Worm (Caenorhabditis elegans) whole organism, L4/young adult: ENCODE measurements around the gene F40F8.3.

Experiments used
- W03F9.2 ChIP-seq: fragments of 150-350 bp; optimal IDR thresholded peaks from 2 replicates; lab custom pipeline; 2014; ENCODE audit warnings: missing biosample characterization, missing genetic modification characterization
- dao-5 ChIP-seq: sonication (generic microtip); optimal IDR thresholded peaks from 2 replicates; lab custom pipeline; 2016; ENCODE audit warnings: missing genotype, missing genetic modification characterization, moderate library complexity, missing compliant biosample characterization
- him-1 ChIP-seq: sonication (generic microtip); optimal IDR thresholded peaks from 2 replicates; lab custom pipeline; 2016; ENCODE audit warnings: missing genotype, missing genetic modification reagents, missing genetic modification characterization, missing compliant biosample characterization

- TF ChIP-seq dao-5 (tag; lab: Kevin White, UChicago) (no peak), him-1 (tag; lab: Kevin White, UChicago) (no peak), W03F9.2 (tag; lab: Kevin White, UChicago) (no peak)
Measured at ce11 chrII:11096233-11096632, 32.9 kb upstream of the F40F8.3 start, which contains the start of gene nbs-1.
